Worm (Caenorhabditis elegans) whole organism, mixed stage, embryonic: ENCODE data around the gene aaim-1.

Experiments used
- mep-1 ChIP-seq: fragments of 150-350 bp; optimal IDR thresholded peaks from 2 replicates; lab custom pipeline; 2017; ENCODE audit warnings: missing biosample characterization, missing genetic modification reagents, missing genetic modification characterization, inconsistent platforms
- nhr-2 ChIP-seq: fragments of 150-350 bp; optimal IDR thresholded peaks from 2 replicates; lab custom pipeline; 2014; ENCODE audit warnings: missing biosample characterization, missing genetic modification characterization
- sem-2 ChIP-seq: fragments of 200-800 bp; sonication (Bioruptor generic); optimal IDR thresholded peaks from 2 replicates; lab custom pipeline; 2018; ENCODE audit warnings: mild to moderate bottlenecking, missing genetic modification characterization, missing compliant biosample characterization
- snpc-4 ChIP-seq: fragments of 150-350 bp; optimal IDR thresholded peaks from 2 replicates; lab custom pipeline; 2014; ENCODE audit warnings: missing biosample characterization, missing genetic modification characterization

ce11 chrX:6518537-6518936 is 43.7 kb downstream of the aaim-1 start, which contains the start of gene ets-4:
- no peak for TF ChIP-seq mep-1 (tag; lab: Kevin White, UChicago)
- no peak for TF ChIP-seq nhr-2
- TF ChIP-seq snpc-4 (tag; lab: Kevin White, UChicago): no peak
- no peak for TF ChIP-seq sem-2 (GFP tag; lab: Kevin White, UChicago)
